Fruit fly (Drosophila melanogaster) S2 (cell line): ENCODE measurements around the gene CG6656.

ENCODE experiments used
- CG8478 ChIP-seq: fragments of >200 bp; optimal IDR thresholded peaks from 2 replicates; lab custom pipeline; 2018
- CTCF ChIP-seq, 2 experiments: fragments of >200 bp; optimal IDR thresholded peaks; 2 replicates each; lab custom pipeline; 2018

dm6 chr3R:21829487-21829957, 45.6 kb upstream of the CG6656 start:
- no peak for TF ChIP-seq CTCF (optimal IDR thresholded peaks at IDR 0.05; lab: Kevin White, UChicago)
- no peak for TF ChIP-seq CG8478 (lab: Kevin White, UChicago)
